Fruit fly (Drosophila melanogaster): ENCODE measurements around the gene if.

Gene if

dm6 chrX:16799914-16800313, 16.7 kb upstream of the if start (continued):
- no peak for TF ChIP-seq CG9609 (GFP tag; optimal IDR thresholded peaks at IDR 0.05)
- TF ChIP-seq fd64A (GFP tag; optimal IDR thresholded peaks at IDR 0.05), result no peak
- TF ChIP-seq CG3163 (GFP tag; optimal IDR thresholded peaks at IDR 0.05), result no peak
- no peak for TF ChIP-seq CG6813 (GFP tag; optimal IDR thresholded peaks at IDR 0.05)
- TF ChIP-seq repo (GFP tag; optimal IDR thresholded peaks at IDR 0.05), result no peak
- no peak for TF ChIP-seq disco-r (GFP tag; optimal IDR thresholded peaks at IDR 0.05)
- no peak for TF ChIP-seq CG12659 (GFP tag; optimal IDR thresholded peaks at IDR 0.05)
- no peak for TF ChIP-seq CG18476 (GFP tag; optimal IDR thresholded peaks at IDR 0.05)
- TF ChIP-seq Kr (GFP tag; optimal IDR thresholded peaks at IDR 0.05), result no peak
- no peak for TF ChIP-seq cwo (GFP tag; optimal IDR thresholded peaks at IDR 0.05)
- no peak for TF ChIP-seq CG12769 (tag; optimal IDR thresholded peaks at IDR 0.05)
- no peak for TF ChIP-seq vfl (GFP tag; optimal IDR thresholded peaks at IDR 0.05)
- no peak for TF ChIP-seq Tbp (GFP tag; optimal IDR thresholded peaks at IDR 0.05)
- TF ChIP-seq ham (GFP tag; IDR thresholded peaks at IDR 0.05), result no peak
- TF ChIP-seq CG31441 (GFP tag; IDR thresholded peaks at IDR 0.05), result no peak
- TF ChIP-seq ro (GFP tag; IDR thresholded peaks at IDR 0.05), result no peak
- no peak for TF ChIP-seq CG5180 (GFP tag; optimal IDR thresholded peaks at IDR 0.05)
- TF ChIP-seq ci (GFP tag; IDR thresholded peaks at IDR 0.05), result no peak
- TF ChIP-seq Neu2 (GFP tag; optimal IDR thresholded peaks at IDR 0.05; ENCODE audit: borderline replicate concordance), result no peak
- peak; percentile 14 for TF ChIP-seq sd (tag; optimal IDR thresholded peaks at IDR 0.05)
- TF ChIP-seq HLH3B (GFP tag; IDR thresholded peaks at IDR 0.05), result 0 out of 2 replicates have a peak, but pooled peaks have one; percentile 19
- no peak for TF ChIP-seq Xbp1 (GFP tag; optimal IDR thresholded peaks at IDR 0.05)
- TF ChIP-seq eve (GFP tag; optimal IDR thresholded peaks at IDR 0.05), result no peak
- TF ChIP-seq vvl (GFP tag; IDR thresholded peaks at IDR 0.05), result 0 out of 2 replicates have a peak, but pooled peaks have one; percentile 8
- no peak for TF ChIP-seq CG17802 (tag; optimal IDR thresholded peaks at IDR 0.05)
- TF ChIP-seq CG2120 (GFP tag; optimal IDR thresholded peaks at IDR 0.05), result peak; percentile 6
- TF ChIP-seq PHDP (tag; optimal IDR thresholded peaks at IDR 0.05), result no peak
- no peak for TF ChIP-seq B-H1 (GFP tag; IDR thresholded peaks at IDR 0.05)
- TF ChIP-seq crc (GFP tag; optimal IDR thresholded peaks at IDR 0.05), result no peak
- no peak for TF ChIP-seq Adf1 (GFP tag; IDR thresholded peaks at IDR 0.05)
- TF ChIP-seq chif (GFP tag; optimal IDR thresholded peaks at IDR 0.05), result no peak
- no peak for TF ChIP-seq Dfd (GFP tag; optimal IDR thresholded peaks at IDR 0.05)
- TF ChIP-seq CG17385 (GFP tag; optimal IDR thresholded peaks at IDR 0.05), result no peak
- no peak for TF ChIP-seq CG2202 (tag; optimal IDR thresholded peaks at IDR 0.05)
- no peak for TF ChIP-seq crol (GFP tag; IDR thresholded peaks at IDR 0.05)

dm6 chrX:16798166-16798565, 14.9 kb upstream of the if start:
- peak; percentile 73 for TF ChIP-seq sr (GFP tag; IDR thresholded peaks at IDR 0.05)
- no peak for TF ChIP-seq CG4282 (GFP tag; optimal IDR thresholded peaks at IDR 0.05)
- TF ChIP-seq CG1832 (GFP tag; optimal IDR thresholded peaks at IDR 0.05), result peak; percentile 81
- peak; percentile 14 for TF ChIP-seq sens (GFP tag)
- TF ChIP-seq crol (GFP tag; IDR thresholded peaks at IDR 0.05), result peak; percentile 73
- no peak for TF ChIP-seq CG18764 (GFP tag; optimal IDR thresholded peaks at IDR 0.05)
- TF ChIP-seq fd3F (GFP tag; optimal IDR thresholded peaks at IDR 0.05), result no peak
